Fruit fly (Drosophila melanogaster) whole organism, embryonic: Measurements from ENCODE around the gene CG7173.

Experiments used
- CG11696 ChIP-seq: fragments of 200-800 bp; sonication (Bioruptor generic); IDR thresholded peaks from 2 replicates; pipeline ENCODE4 v1.3.6; 2022; ENCODE audit warnings: missing biosample characterization, missing genetic modification characterization
- CG12155 ChIP-seq: fragments of 200-800 bp; sonication (Bioruptor generic); optimal IDR thresholded peaks from 3 replicates; lab custom pipeline; 2016; ENCODE audit warnings: missing biosample characterization, missing genetic modification characterization
- CG12942 ChIP-seq: fragments of 200-800 bp; sonication (Bioruptor generic); optimal IDR thresholded peaks from 3 replicates; lab custom pipeline; 2016; ENCODE audit warnings: missing biosample characterization, missing genetic modification characterization
- CG14667 ChIP-seq: fragments of 200-800 bp; sonication (Bioruptor generic); IDR thresholded peaks from 2 replicates; pipeline ENCODE4 v1.3.6; 2022; ENCODE audit warnings: missing biosample characterization, missing genetic modification characterization
- CG15601 ChIP-seq: fragments of 200-800 bp; sonication (Bioruptor generic); optimal IDR thresholded peaks from 3 replicates; lab custom pipeline; 2019; ENCODE audit warnings: missing biosample characterization, mild to moderate bottlenecking, missing genetic modification characterization, moderate library complexity
- CG17328 ChIP-seq: fragments of 200-800 bp; sonication (Bioruptor generic); IDR thresholded peaks from 2 replicates; pipeline ENCODE4 v1.3.6; 2022; ENCODE audit warnings: missing biosample characterization, missing genetic modification characterization
- CG17829 ChIP-seq: fragments of 200-800 bp; optimal IDR thresholded peaks from 2 replicates; lab custom pipeline; 2019; ENCODE audit warnings: missing biosample characterization, mild to moderate bottlenecking, missing genetic modification characterization, moderate library complexity
- CG1792 ChIP-seq: fragments of 200-800 bp; sonication (Bioruptor generic); optimal IDR thresholded peaks from 2 replicates; lab custom pipeline; 2016; ENCODE audit warnings: missing biosample characterization, missing genetic modification characterization
- CG2120 ChIP-seq: fragments of 200-800 bp; sonication (Bioruptor generic); optimal IDR thresholded peaks from 3 replicates; lab custom pipeline; 2016; ENCODE audit warnings: missing biosample characterization, missing genetic modification characterization
- CG3838 ChIP-seq: fragments of 200-800 bp; sonication (Bioruptor generic); optimal IDR thresholded peaks from 3 replicates; lab custom pipeline; 2016; ENCODE audit warnings: missing biosample characterization, missing genetic modification characterization
- CG3847 ChIP-seq: fragments of 200-800 bp; sonication (Bioruptor generic); IDR thresholded peaks from 2 replicates; pipeline ENCODE4 v1.3.6; 2022; ENCODE audit warnings: missing biosample characterization, missing genetic modification characterization
- CG4404 ChIP-seq: fragments of 200-800 bp; sonication (Bioruptor generic); IDR thresholded peaks from 2 replicates; pipeline ENCODE4 v1.3.6; 2022; ENCODE audit warnings: missing biosample characterization, missing genetic modification characterization
- CG5953 ChIP-seq: fragments of 200-800 bp; sonication (Bioruptor generic); IDR thresholded peaks from 2 replicates; pipeline ENCODE4 v1.3.6; 2022; ENCODE audit warnings: missing biosample characterization, missing genetic modification characterization
- CG6654 ChIP-seq: fragments of 200-800 bp; sonication (Bioruptor generic); optimal IDR thresholded peaks from 2 replicates; lab custom pipeline; 2017; ENCODE audit warnings: missing biosample characterization, mild to moderate bottlenecking, missing genetic modification characterization
- CG6813 ChIP-seq: fragments of 200-800 bp; sonication (Bioruptor generic); optimal IDR thresholded peaks from 2 replicates; lab custom pipeline; 2017; ENCODE audit warnings: missing biosample characterization, missing genetic modification characterization, mild to moderate bottlenecking, moderate library complexity, missing genetic modification reagents
- CG8290 ChIP-seq, 3 experiments: fragments of 200-800 bp; sonication (Bioruptor generic); optimal IDR thresholded peaks; 2 replicates each; lab custom pipeline; 2016 to 2019; ENCODE audit warnings: missing biosample characterization in 3 of 3, missing genetic modification characterization in 3 of 3, mild to moderate bottlenecking in 2 of 3, moderate library complexity in 1 of 3
- CG8478 ChIP-seq: fragments of >200 bp; optimal IDR thresholded peaks from 2 replicates; lab custom pipeline; 2018
- CG8765 ChIP-seq: fragments of 200-800 bp; sonication (Bioruptor generic); IDR thresholded peaks from 2 replicates; pipeline ENCODE4 v1.3.6; 2022; ENCODE audit warnings: missing biosample characterization, missing genetic modification characterization
- D19A ChIP-seq: fragments of 200-800 bp; optimal IDR thresholded peaks from 3 replicates; lab custom pipeline; 2019; ENCODE audit warnings: missing biosample characterization, mild to moderate bottlenecking, missing genetic modification characterization, moderate library complexity
- Dbx ChIP-seq: fragments of 200-800 bp; sonication (Bioruptor generic); IDR thresholded peaks from 3 replicates; pipeline ENCODE4 v1.3.6; 2022; ENCODE audit warnings: missing biosample characterization, missing genetic modification characterization
- Dip3 ChIP-seq: fragments of 200-800 bp; sonication (Bioruptor generic); optimal IDR thresholded peaks from 3 replicates; lab custom pipeline; 2016; ENCODE audit warnings: missing biosample characterization, missing genetic modification characterization
- Fer1 ChIP-seq: fragments of 200-800 bp; sonication (Bioruptor generic); optimal IDR thresholded peaks from 2 replicates; lab custom pipeline; 2017; ENCODE audit warnings: missing biosample characterization, mild to moderate bottlenecking, missing genetic modification characterization
- Lhr ChIP-seq: fragments of 200-800 bp; sonication (Bioruptor generic); optimal IDR thresholded peaks from 3 replicates; lab custom pipeline; 2017; ENCODE audit warnings: mild to moderate bottlenecking, missing biosample characterization, missing genetic modification reagents, missing genetic modification characterization
- MBD-R2 ChIP-seq: fragments of 200-800 bp; sonication (Bioruptor generic); IDR thresholded peaks from 2 replicates; pipeline ENCODE4 v1.3.6; 2022; ENCODE audit warnings: missing biosample characterization, missing genetic modification characterization
- Max ChIP-seq: fragments of 200-800 bp; sonication (Bioruptor generic); optimal IDR thresholded peaks from 2 replicates; lab custom pipeline; 2016; ENCODE audit warnings: missing biosample characterization, mild to moderate bottlenecking, missing genetic modification characterization
- Mes4 ChIP-seq: fragments of 200-800 bp; sonication (Bioruptor generic); optimal IDR thresholded peaks from 2 replicates; lab custom pipeline; 2016; ENCODE audit warnings: missing biosample characterization, missing genetic modification characterization
- NK7.1 ChIP-seq: fragments of 200-800 bp; sonication (Bioruptor generic); optimal IDR thresholded peaks from 3 replicates; lab custom pipeline; 2016; ENCODE audit warnings: missing biosample characterization, missing genetic modification characterization
- Opbp ChIP-seq: fragments of 200-800 bp; sonication (Bioruptor generic); IDR thresholded peaks from 3 replicates; pipeline ENCODE4 v1.3.6; 2022; ENCODE audit warnings: missing biosample characterization, missing genetic modification characterization; ENCODE audit not compliant: partially characterized antibody
- Pdp1 ChIP-seq, 2 experiments: fragments of 200-800 bp; sonication (Bioruptor generic); optimal IDR thresholded peaks; 3 replicates each; lab custom pipeline; 2016; ENCODE audit warnings: missing biosample characterization in 2 of 2, missing genetic modification characterization in 2 of 2, mild to moderate bottlenecking in 1 of 2, moderate library complexity in 1 of 2
- Stat92E ChIP-seq, 3 experiments: fragments of >200 bp in 2 of 3; fragments of 200-800 bp in 1 of 3; sonication (Bioruptor generic) in 1 of 3; optimal IDR thresholded peaks; 2 replicates each; lab custom pipeline; 2017 to 2019; ENCODE audit warnings: missing biosample characterization in 3 of 3, missing genetic modification characterization in 3 of 3, mild to moderate bottlenecking in 1 of 3, moderate library complexity in 1 of 3
- Xbp1 ChIP-seq: fragments of 200-800 bp; sonication (Bioruptor generic); optimal IDR thresholded peaks from 3 replicates; lab custom pipeline; 2016; ENCODE audit warnings: missing biosample characterization, mild to moderate bottlenecking, missing genetic modification characterization
- cato ChIP-seq: fragments of 200-800 bp; sonication (Bioruptor generic); optimal IDR thresholded peaks from 2 replicates; lab custom pipeline; 2016; ENCODE audit warnings: missing biosample characterization, missing genetic modification characterization, borderline replicate concordance
- chif ChIP-seq, 2 experiments: fragments of 200-800 bp; sonication (Bioruptor generic); optimal IDR thresholded peaks; 3 replicates each; lab custom pipeline; 2016; ENCODE audit warnings: missing biosample characterization in 2 of 2, missing genetic modification characterization in 2 of 2
- ci ChIP-seq: fragments of 200-800 bp; sonication (Bioruptor generic); IDR thresholded peaks from 3 replicates; pipeline ENCODE4 v1.3.6; 2022; ENCODE audit warnings: missing biosample characterization, missing genetic modification characterization
- crp ChIP-seq, 2 experiments: fragments of 200-800 bp; sonication (Bioruptor generic); optimal IDR thresholded peaks; 2 replicates in 1 of 2; 3 replicates in 1 of 2; lab custom pipeline; 2017; ENCODE audit warnings: missing biosample characterization in 2 of 2, missing genetic modification characterization in 2 of 2, mild to moderate bottlenecking in 1 of 2, moderate library complexity in 1 of 2
- dan ChIP-seq: fragments of 200-800 bp; sonication (Bioruptor generic); IDR thresholded peaks from 2 replicates; pipeline ENCODE4 v1.3.6; 2022; ENCODE audit warnings: missing biosample characterization, missing genetic modification characterization
- disco-r ChIP-seq: fragments of 200-800 bp; sonication (Bioruptor generic); optimal IDR thresholded peaks from 2 replicates; lab custom pipeline; 2016; ENCODE audit warnings: missing biosample characterization, missing genetic modification characterization
- dmrt11E ChIP-seq: fragments of 200-800 bp; sonication (Bioruptor generic); optimal IDR thresholded peaks from 3 replicates; lab custom pipeline; 2018; ENCODE audit warnings: missing biosample characterization, mild to moderate bottlenecking, missing genetic modification characterization, moderate library complexity
- insv ChIP-seq, 2 experiments: fragments of 200-800 bp; sonication (Bioruptor generic); optimal IDR thresholded peaks; 3 replicates each; lab custom pipeline; 2016 to 2018; ENCODE audit warnings: missing biosample characterization in 2 of 2, missing genetic modification characterization in 2 of 2
- phol ChIP-seq: fragments of 200-800 bp; sonication (Bioruptor generic); optimal IDR thresholded peaks from 3 replicates; lab custom pipeline; 2018; ENCODE audit warnings: missing biosample characterization, mild to moderate bottlenecking, missing genetic modification characterization, moderate library complexity
- pita ChIP-seq: fragments of 200-800 bp; sonication (Bioruptor generic); optimal IDR thresholded peaks from 2 replicates; lab custom pipeline; 2017; ENCODE audit warnings: missing biosample characterization, mild to moderate bottlenecking, missing genetic modification characterization
- prd ChIP-seq, 3 experiments: fragments of >200 bp in 2 of 3; fragments of 200-800 bp in 1 of 3; sonication (Bioruptor generic) in 1 of 3; optimal IDR thresholded peaks in 2 of 3; IDR thresholded peaks in 1 of 3; 2 replicates in 2 of 3; 3 replicates in 1 of 3; pipeline versions ENCODE4 v1.3.6 to Lab custom; 2017 to 2022; ENCODE audit warnings: missing biosample characterization in 1 of 3, missing genetic modification characterization in 1 of 3
- ro ChIP-seq: fragments of 200-800 bp; sonication (Bioruptor generic); IDR thresholded peaks from 2 replicates; pipeline ENCODE4 v1.3.6; 2022; ENCODE audit warnings: missing biosample characterization, missing genetic modification characterization
- sc ChIP-seq, 3 experiments: fragments of >200 bp in 2 of 3; fragments of 200-800 bp in 1 of 3; sonication (Bioruptor generic) in 1 of 3; optimal IDR thresholded peaks; 2 replicates in 2 of 3; 3 replicates in 1 of 3; lab custom pipeline; 2017; ENCODE audit warnings: mild to moderate bottlenecking in 1 of 3, missing biosample characterization in 1 of 3, missing genetic modification characterization in 1 of 3, missing genetic modification reagents in 1 of 3
- slou ChIP-seq: fragments of 200-800 bp; sonication (Bioruptor generic); optimal IDR thresholded peaks from 3 replicates; lab custom pipeline; 2016; ENCODE audit warnings: missing biosample characterization, missing genetic modification characterization
- sob ChIP-seq: fragments of 200-800 bp; sonication (Bioruptor generic); IDR thresholded peaks from 2 replicates; pipeline ENCODE4 v1.3.6; 2022; ENCODE audit warnings: missing biosample characterization, missing genetic modification characterization
- tio ChIP-seq: fragments of 200-800 bp; sonication (Bioruptor generic); optimal IDR thresholded peaks from 2 replicates; lab custom pipeline; 2017; ENCODE audit warnings: missing biosample characterization, missing genetic modification characterization, inconsistent platforms
- tx ChIP-seq: fragments of 200-800 bp; sonication (Bioruptor generic); optimal IDR thresholded peaks from 2 replicates; lab custom pipeline; 2016; ENCODE audit warnings: missing biosample characterization, missing genetic modification characterization

Gene CG7173

DNA sequence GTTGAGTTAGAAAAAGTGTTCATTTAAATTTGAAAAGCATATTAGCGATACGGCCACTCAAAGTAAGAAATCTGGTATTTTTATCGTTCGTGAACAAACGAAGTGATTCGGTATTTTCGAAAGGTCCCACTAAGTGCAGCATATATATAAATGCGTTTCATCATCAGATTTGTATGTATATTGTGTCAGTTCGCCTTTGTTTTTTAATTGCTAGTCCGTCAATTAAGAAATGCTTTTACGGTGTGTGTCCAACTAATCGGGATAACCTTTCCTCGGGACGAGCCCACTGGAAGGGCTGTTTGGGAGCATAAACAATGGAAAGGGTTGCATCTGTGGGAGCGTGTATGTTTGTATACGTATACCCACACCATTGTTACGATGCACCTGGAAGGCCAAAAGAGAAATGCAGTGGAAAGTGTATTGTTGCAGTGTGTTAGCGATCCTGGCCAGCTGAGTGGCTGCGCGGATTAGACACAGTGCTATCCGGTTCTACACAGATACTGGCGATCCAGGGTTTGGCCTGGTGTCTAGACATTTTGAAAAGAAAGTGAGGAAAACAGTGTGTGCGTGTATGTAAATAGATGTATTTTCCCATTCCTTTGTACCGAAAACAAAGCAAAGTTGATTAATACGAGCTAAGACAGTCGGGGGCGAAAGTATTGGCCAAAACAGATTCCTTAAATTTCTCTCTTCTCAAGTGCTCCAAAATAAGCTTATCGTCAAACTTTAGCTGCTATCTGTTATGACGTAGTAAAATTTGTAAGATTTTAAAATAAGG, 34.8 kb downstream of the CG7173 start, which contains the start of gene CG7611 (continued):
- TF ChIP-seq Pdp1 (GFP tag; optimal IDR thresholded peaks at IDR 0.05; lab: Kevin White, UChicago) (peak in 1 of 2 experiments; percentile 77), tio (GFP tag; lab: Kevin White, UChicago) (no peak), Xbp1 (no peak), CG11696 (GFP tag; lab: Robert Waterston, UW) (no peak), CG15601 (tag; lab: Kevin White, UChicago) (peak; percentile 1), ci (GFP tag; lab: Robert Waterston, UW) (no peak), NK7.1 (GFP tag; lab: Kevin White, UChicago) (no peak), CG17829 (tag; lab: Kevin White, UChicago) (peak; percentile 31), Max (GFP tag; lab: Kevin White, UChicago) (no peak), slou (GFP tag; lab: Kevin White, UChicago) (no peak), dan (GFP tag; lab: Robert Waterston, UW) (no peak), CG1792 (GFP tag; lab: Kevin White, UChicago) (no peak), crp (GFP tag; optimal IDR thresholded peaks at IDR 0.05; lab: Kevin White, UChicago) (peak in 1 of 2 experiments; percentile 68), dmrt11E (no peak), CG8290 (GFP tag; optimal IDR thresholded peaks at IDR 0.05; lab: Kevin White, UChicago) (no peak), CG8290 (tag; optimal IDR thresholded peaks at IDR 0.05; lab: Kevin White, UChicago) (no peak), CG3847 (no peak), ro (GFP tag; lab: Robert Waterston, UW) (no peak), CG5953 (GFP tag; lab: Robert Waterston, UW) (no peak), D19A (tag; lab: Kevin White, UChicago) (peak; percentile 24), sc (optimal IDR thresholded peaks at IDR 0.05; lab: Kevin White, UChicago) (no peak), sc (GFP tag; optimal IDR thresholded peaks at IDR 0.05; lab: Kevin White, UChicago) (no peak), CG12942 (GFP tag; lab: Kevin White, UChicago) (no peak), CG14667 (no peak), phol (tag; lab: Kevin White, UChicago) (peak; percentile 15), MBD-R2 (GFP tag; lab: Robert Waterston, UW) (peak; percentile 36), sob (GFP tag; lab: Robert Waterston, UW) (no peak), cato (GFP tag; lab: Kevin White, UChicago) (no peak), CG6813 (no peak), CG8765 (GFP tag; lab: Robert Waterston, UW) (no peak), tx (GFP tag; lab: Kevin White, UChicago) (no peak), Lhr (peak; percentile 17), Opbp (GFP tag; lab: Robert Waterston, UW) (no peak), Mes4 (GFP tag; lab: Kevin White, UChicago) (no peak), CG17328 (GFP tag; lab: Robert Waterston, UW) (no peak), chif (GFP tag; optimal IDR thresholded peaks at IDR 0.05; lab: Kevin White, UChicago) (no peak), insv (GFP tag; optimal IDR thresholded peaks at IDR 0.05; lab: Kevin White, UChicago) (peak in 1 of 2 experiments; percentile 6), Dbx (GFP tag; lab: Robert Waterston, UW) (no peak), pita (GFP tag; lab: Kevin White, UChicago) (no peak), disco-r (GFP tag; lab: Kevin White, UChicago) (no peak), CG8478 (no peak), CG6654 (GFP tag; lab: Kevin White, UChicago) (no peak), prd (optimal IDR thresholded peaks at IDR 0.05; lab: Kevin White, UChicago) (no peak), prd (GFP tag; IDR thresholded peaks at IDR 0.05; lab: Robert Waterston, UW) (no peak), CG2120 (GFP tag; lab: Kevin White, UChicago) (no peak), Fer1 (GFP tag; lab: Kevin White, UChicago) (no peak), CG12155 (no peak), CG3838 (GFP tag; lab: Kevin White, UChicago) (no peak), Stat92E (GFP tag; optimal IDR thresholded peaks at IDR 0.05; lab: Kevin White, UChicago) (peak in 1 of 3 experiments; percentile 13), Dip3 (no peak), CG4404 (GFP tag; lab: Robert Waterston, UW) (no peak)
